Fruit fly (Drosophila melanogaster) whole organism, embryonic: ENCODE measurements around the gene CG3726.

Experiments
- Abd-B ChIP-seq: fragments of 200-800 bp; sonication (Bioruptor generic); optimal IDR thresholded peaks from 2 replicates; lab custom pipeline; 2018; ENCODE audit warnings: missing biosample characterization, mild to moderate bottlenecking, missing genetic modification characterization, moderate library complexity
- CG11723 ChIP-seq: fragments of 200-800 bp; sonication (Bioruptor generic); optimal IDR thresholded peaks from 2 replicates; lab custom pipeline; 2017; ENCODE audit warnings: missing biosample characterization, mild to moderate bottlenecking, missing genetic modification characterization
- CG12155 ChIP-seq: fragments of 200-800 bp; sonication (Bioruptor generic); optimal IDR thresholded peaks from 3 replicates; lab custom pipeline; 2016; ENCODE audit warnings: missing biosample characterization, missing genetic modification characterization
- CG12769 ChIP-seq: fragments of 200-800 bp; sonication (Bioruptor generic); optimal IDR thresholded peaks from 2 replicates; lab custom pipeline; 2019; ENCODE audit warnings: missing biosample characterization, mild to moderate bottlenecking, missing genetic modification characterization, moderate library complexity
- CG12942 ChIP-seq: fragments of 200-800 bp; sonication (Bioruptor generic); optimal IDR thresholded peaks from 3 replicates; lab custom pipeline; 2016; ENCODE audit warnings: missing biosample characterization, missing genetic modification characterization
- CG13775 ChIP-seq: fragments of 200-800 bp; sonication (Bioruptor generic); optimal IDR thresholded peaks from 3 replicates; lab custom pipeline; 2017; ENCODE audit warnings: missing biosample characterization, mild to moderate bottlenecking, missing genetic modification characterization
- CG14050 ChIP-seq: fragments of 200-800 bp; sonication (Bioruptor generic); IDR thresholded peaks from 3 replicates; pipeline ENCODE4 v1.3.6; 2022; ENCODE audit warnings: missing biosample characterization, missing genetic modification characterization
- CG15269 ChIP-seq: fragments of 200-800 bp; sonication (Bioruptor generic); optimal IDR thresholded peaks from 2 replicates; lab custom pipeline; 2018; ENCODE audit warnings: missing biosample characterization, mild to moderate bottlenecking, missing genetic modification characterization, moderate library complexity
- CG15601 ChIP-seq: fragments of 200-800 bp; sonication (Bioruptor generic); optimal IDR thresholded peaks from 3 replicates; lab custom pipeline; 2019; ENCODE audit warnings: missing biosample characterization, mild to moderate bottlenecking, missing genetic modification characterization, moderate library complexity
- CG16863 ChIP-seq: fragments of 200-800 bp; sonication (Bioruptor generic); optimal IDR thresholded peaks from 3 replicates; lab custom pipeline; 2016; ENCODE audit warnings: missing biosample characterization, missing genetic modification characterization
- CG1792 ChIP-seq: fragments of 200-800 bp; sonication (Bioruptor generic); optimal IDR thresholded peaks from 2 replicates; lab custom pipeline; 2016; ENCODE audit warnings: missing biosample characterization, missing genetic modification characterization
- CG18764 ChIP-seq: fragments of 200-800 bp; sonication (Bioruptor generic); optimal IDR thresholded peaks from 3 replicates; lab custom pipeline; 2016; ENCODE audit warnings: missing biosample characterization, missing genetic modification characterization
- CG30403 ChIP-seq: fragments of 200-800 bp; sonication (Bioruptor generic); optimal IDR thresholded peaks from 3 replicates; lab custom pipeline; 2016; ENCODE audit warnings: missing biosample characterization, missing genetic modification characterization
- CG30431 ChIP-seq: fragments of 200-800 bp; sonication (Bioruptor generic); optimal IDR thresholded peaks from 2 replicates; lab custom pipeline; 2017; ENCODE audit warnings: missing biosample characterization, missing genetic modification characterization
- CG3838 ChIP-seq: fragments of 200-800 bp; sonication (Bioruptor generic); optimal IDR thresholded peaks from 3 replicates; lab custom pipeline; 2016; ENCODE audit warnings: missing biosample characterization, missing genetic modification characterization
- CG4617 ChIP-seq: fragments of 200-800 bp; sonication (Bioruptor generic); optimal IDR thresholded peaks from 3 replicates; lab custom pipeline; 2016; ENCODE audit warnings: missing biosample characterization, missing genetic modification characterization, borderline replicate concordance
- CG6175 ChIP-seq: fragments of 200-800 bp; sonication (Bioruptor generic); IDR thresholded peaks from 3 replicates; pipeline ENCODE4 v1.3.6; 2022; ENCODE audit warnings: missing biosample characterization, missing genetic modification characterization
- CG6272 ChIP-seq: fragments of 200-800 bp; sonication (Bioruptor generic); IDR thresholded peaks from 2 replicates; pipeline ENCODE4 v1.3.6; 2022; ENCODE audit warnings: missing biosample characterization, missing genetic modification characterization
- CHES-1-like ChIP-seq: fragments of 200-800 bp; sonication (Bioruptor generic); optimal IDR thresholded peaks from 2 replicates; lab custom pipeline; 2016; ENCODE audit warnings: missing biosample characterization, missing genetic modification characterization
- CTCF ChIP-seq: fragments of 200-800 bp; sonication (Bioruptor generic); optimal IDR thresholded peaks from 2 replicates; lab custom pipeline; 2017; ENCODE audit warnings: missing biosample characterization, mild to moderate bottlenecking, missing genetic modification characterization, moderate library complexity
- Fer1 ChIP-seq: fragments of 200-800 bp; sonication (Bioruptor generic); optimal IDR thresholded peaks from 2 replicates; lab custom pipeline; 2017; ENCODE audit warnings: missing biosample characterization, mild to moderate bottlenecking, missing genetic modification characterization
- HHEX ChIP-seq: fragments of 200-800 bp; sonication (Bioruptor generic); optimal IDR thresholded peaks from 3 replicates; lab custom pipeline; 2017; ENCODE audit warnings: missing biosample characterization, mild to moderate bottlenecking, missing genetic modification characterization, missing genetic modification reagents
- Hand ChIP-seq: fragments of 200-800 bp; sonication (Bioruptor generic); optimal IDR thresholded peaks from 2 replicates; lab custom pipeline; 2017; ENCODE audit warnings: mild to moderate bottlenecking, missing biosample characterization, missing genetic modification reagents, missing genetic modification characterization
- Hey ChIP-seq: fragments of 200-800 bp; sonication (Bioruptor generic); optimal IDR thresholded peaks from 3 replicates; lab custom pipeline; 2018; ENCODE audit warnings: missing biosample characterization, mild to moderate bottlenecking, missing genetic modification characterization
- Hsf ChIP-seq: fragments of 200-800 bp; sonication (Bioruptor generic); optimal IDR thresholded peaks from 3 replicates; lab custom pipeline; 2016; ENCODE audit warnings: missing biosample characterization, missing genetic modification characterization
- Nf-YB ChIP-seq: fragments of 200-800 bp; sonication (Bioruptor generic); optimal IDR thresholded peaks from 3 replicates; lab custom pipeline; 2019; ENCODE audit warnings: missing biosample characterization, mild to moderate bottlenecking, missing genetic modification characterization, moderate library complexity
- Oaz ChIP-seq: fragments of 200-800 bp; sonication (Bioruptor generic); IDR thresholded peaks from 2 replicates; pipeline ENCODE4 v1.3.6; 2022; ENCODE audit warnings: missing biosample characterization, missing genetic modification characterization
- Oli ChIP-seq: fragments of 200-800 bp; sonication (Bioruptor generic); optimal IDR thresholded peaks from 2 replicates; lab custom pipeline; 2018; ENCODE audit warnings: missing biosample characterization, mild to moderate bottlenecking, missing genetic modification characterization, moderate library complexity
- Optix ChIP-seq: fragments of 200-800 bp; sonication (Bioruptor generic); IDR thresholded peaks from 3 replicates; pipeline ENCODE4 v1.3.6; 2022; ENCODE audit warnings: missing biosample characterization, missing genetic modification characterization
- Rfx ChIP-seq: fragments of 200-800 bp; sonication (Bioruptor generic); IDR thresholded peaks from 2 replicates; pipeline ENCODE4 v1.3.6; 2022; ENCODE audit warnings: missing biosample characterization, missing genetic modification characterization
- Tbp ChIP-seq: fragments of >200 bp; optimal IDR thresholded peaks from 2 replicates; lab custom pipeline; 2018; ENCODE audit warnings: missing biosample characterization, missing genetic modification characterization
- Usf ChIP-seq: fragments of 200-800 bp; sonication (Bioruptor generic); optimal IDR thresholded peaks from 2 replicates; lab custom pipeline; 2017; ENCODE audit warnings: missing genotype, missing biosample characterization, missing genetic modification characterization
- al ChIP-seq: fragments of 200-800 bp; sonication (Bioruptor generic); IDR thresholded peaks from 2 replicates; pipeline ENCODE4 v1.3.6; 2022; ENCODE audit warnings: missing biosample characterization, missing genetic modification characterization
- aop ChIP-seq: fragments of 200-800 bp; sonication (Bioruptor generic); IDR thresholded peaks from 2 replicates; pipeline ENCODE4 v1.3.6; 2022; ENCODE audit warnings: missing biosample characterization, missing genetic modification characterization
- ara ChIP-seq: fragments of 200-800 bp; sonication (Bioruptor generic); IDR thresholded peaks from 2 replicates; pipeline ENCODE4 v1.3.6; 2022; ENCODE audit warnings: missing biosample characterization, missing genetic modification characterization
- bowl ChIP-seq: fragments of 200-800 bp; sonication (Bioruptor generic); IDR thresholded peaks from 2 replicates; pipeline ENCODE4 v1.3.6; 2022; ENCODE audit warnings: missing biosample characterization, missing genetic modification characterization
- crc ChIP-seq: fragments of 200-800 bp; sonication (Bioruptor generic); optimal IDR thresholded peaks from 2 replicates; lab custom pipeline; 2016; ENCODE audit warnings: missing biosample characterization, missing genetic modification characterization
- fd102C ChIP-seq: fragments of 200-800 bp; sonication (Bioruptor generic); optimal IDR thresholded peaks from 2 replicates; lab custom pipeline; 2018; ENCODE audit warnings: missing biosample characterization, mild to moderate bottlenecking, missing genetic modification characterization, moderate library complexity
- fu2 ChIP-seq: fragments of 200-800 bp; sonication (Bioruptor generic); optimal IDR thresholded peaks from 2 replicates; lab custom pipeline; 2016; ENCODE audit warnings: missing biosample characterization, missing genetic modification characterization
- insv ChIP-seq, 2 experiments: fragments of 200-800 bp; sonication (Bioruptor generic); optimal IDR thresholded peaks; 3 replicates each; lab custom pipeline; 2016 to 2018; ENCODE audit warnings: missing biosample characterization in 2 of 2, missing genetic modification characterization in 2 of 2
- jigr1 ChIP-seq: fragments of 200-800 bp; sonication (Bioruptor generic); IDR thresholded peaks from 3 replicates; pipeline ENCODE4 v1.3.6; 2022; ENCODE audit warnings: missing biosample characterization, missing genetic modification characterization
- lilli ChIP-seq: fragments of 200-800 bp; sonication (Bioruptor generic); optimal IDR thresholded peaks from 3 replicates; lab custom pipeline; 2016; ENCODE audit warnings: missing biosample characterization, missing genetic modification characterization
- lov ChIP-seq, 2 experiments: fragments of 200-800 bp in 1 of 2; fragments of >200 bp in 1 of 2; sonication (Bioruptor generic) in 1 of 2; IDR thresholded peaks in 1 of 2; optimal IDR thresholded peaks in 1 of 2; 2 replicates in 1 of 2; 3 replicates in 1 of 2; pipeline versions ENCODE4 v1.3.6 to Lab custom; 2017 to 2022; ENCODE audit warnings: missing biosample characterization in 1 of 2, missing genetic modification characterization in 1 of 2
- mam ChIP-seq: fragments of 200-800 bp; sonication (Bioruptor generic); optimal IDR thresholded peaks from 3 replicates; lab custom pipeline; 2016; ENCODE audit warnings: missing biosample characterization, missing genetic modification characterization
- seq ChIP-seq: fragments of 200-800 bp; sonication (Bioruptor generic); IDR thresholded peaks from 2 replicates; pipeline ENCODE4 v1.3.6; 2022; ENCODE audit warnings: missing biosample characterization, missing genetic modification characterization
- slbo ChIP-seq: fragments of 200-800 bp; sonication (Bioruptor generic); IDR thresholded peaks from 2 replicates; pipeline ENCODE4 v1.3.6; 2022; ENCODE audit warnings: missing biosample characterization, missing genetic modification characterization
- so ChIP-seq: fragments of 200-800 bp; sonication (Bioruptor generic); IDR thresholded peaks from 3 replicates; pipeline ENCODE4 v1.3.6; 2022; ENCODE audit warnings: missing biosample characterization, missing genetic modification characterization
- sob ChIP-seq: fragments of 200-800 bp; sonication (Bioruptor generic); IDR thresholded peaks from 2 replicates; pipeline ENCODE4 v1.3.6; 2022; ENCODE audit warnings: missing biosample characterization, missing genetic modification characterization
- stc ChIP-seq: fragments of 200-800 bp; sonication (Bioruptor generic); IDR thresholded peaks from 2 replicates; pipeline ENCODE4 v1.3.6; 2022; ENCODE audit warnings: missing biosample characterization, missing genetic modification characterization
- wor ChIP-seq: fragments of 200-800 bp; sonication (Bioruptor generic); IDR thresholded peaks from 2 replicates; pipeline ENCODE4 v1.3.6; 2022; ENCODE audit warnings: missing biosample characterization, missing genetic modification characterization
- zen2 ChIP-seq: fragments of 200-800 bp; sonication (Bioruptor generic); IDR thresholded peaks from 3 replicates; pipeline ENCODE4 v1.3.6; 2022; ENCODE audit warnings: missing biosample characterization, missing genetic modification characterization; ENCODE audit not compliant: partially characterized antibody

Gene CG3726

DNA sequence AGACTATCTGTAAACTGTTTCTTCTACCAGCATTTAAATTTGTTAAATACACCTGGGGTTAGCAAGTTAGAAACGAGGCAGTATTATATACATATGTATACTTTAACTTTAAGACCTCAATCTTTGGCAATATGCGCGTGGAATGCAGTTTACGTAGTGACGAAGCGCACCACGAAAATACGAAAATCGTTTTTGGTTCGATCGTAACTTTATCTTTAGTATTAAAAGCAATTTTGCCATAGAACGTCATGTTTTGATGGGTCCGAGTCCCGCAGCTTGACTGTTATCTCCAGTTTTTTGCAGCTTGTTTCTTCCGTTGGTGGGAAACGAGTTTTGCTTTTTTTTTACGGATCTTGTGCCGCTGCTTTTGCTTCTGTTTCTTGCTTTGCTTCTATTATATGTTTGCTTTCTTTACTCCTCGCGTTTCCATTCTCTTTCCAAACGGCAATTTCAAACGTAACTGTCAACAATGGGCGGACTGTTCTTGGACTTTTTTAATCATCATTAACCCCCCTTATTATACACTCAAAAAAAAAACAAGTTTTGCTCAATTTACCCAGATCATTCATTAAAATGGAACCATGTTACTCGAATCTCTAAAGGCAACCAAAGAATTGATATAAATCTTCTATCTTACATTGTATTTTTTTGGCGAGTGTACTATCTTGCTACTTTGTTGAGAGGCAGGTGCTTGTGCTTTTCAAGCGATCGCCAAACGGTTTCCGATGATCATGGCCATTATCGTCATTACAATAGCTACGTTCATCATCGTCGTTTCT is 25.0 kb upstream of the CG3726 start (continued):
- TF ChIP-seq CG30431 (GFP tag; lab: Kevin White, UChicago) (no peak), lilli (GFP tag; lab: Kevin White, UChicago) (peak; percentile 66), CHES-1-like (peak; percentile 31), Hand (GFP tag; lab: Kevin White, UChicago) (peak; percentile 51), al (peak; percentile 54; the same call in 1 of the 2 replicates), jigr1 (GFP tag; lab: Robert Waterston, UW) (no peak), wor (GFP tag; lab: Robert Waterston, UW) (no peak), insv (GFP tag; optimal IDR thresholded peaks at IDR 0.05; lab: Kevin White, UChicago) (no peak), Oli (tag; lab: Kevin White, UChicago) (no peak), Abd-B (GFP tag; lab: Kevin White, UChicago) (no peak), CG6175 (no peak), CG1792 (peak; percentile 14), stc (GFP tag; lab: Robert Waterston, UW) (no peak), Hsf (peak; percentile 32), slbo (peak; percentile 82), Hey (tag; lab: Kevin White, UChicago) (no peak), Tbp (no peak), so (no peak), Oaz (GFP tag; lab: Robert Waterston, UW) (no peak), CTCF (no peak), seq (GFP tag; lab: Robert Waterston, UW) (0 out of 2 replicates have a peak, but pooled peaks have one; percentile 19), CG15601 (tag; lab: Kevin White, UChicago) (no peak), CG18764 (GFP tag; lab: Kevin White, UChicago) (no peak), CG15269 (tag; lab: Kevin White, UChicago) (peak; percentile 7), CG4617 (GFP tag; lab: Kevin White, UChicago) (no peak), CG16863 (no peak), Rfx (GFP tag; lab: Robert Waterston, UW) (peak; percentile 60), CG11723 (GFP tag; lab: Kevin White, UChicago) (no peak), Optix (no peak), lov (optimal IDR thresholded peaks at IDR 0.05; lab: Kevin White, UChicago) (no peak), lov (GFP tag; IDR thresholded peaks at IDR 0.05; lab: Robert Waterston, UW) (no peak), crc (GFP tag; lab: Kevin White, UChicago) (no peak), CG30403 (GFP tag; lab: Kevin White, UChicago) (peak; percentile 59), fd102C (no peak), bowl (GFP tag; lab: Robert Waterston, UW) (no peak), mam (GFP tag; lab: Kevin White, UChicago) (peak; percentile 57), Fer1 (no peak), CG6272 (GFP tag; lab: Robert Waterston, UW) (no peak), CG13775 (GFP tag; lab: Kevin White, UChicago) (peak; percentile 24), fu2 (GFP tag; lab: Kevin White, UChicago) (peak; percentile 40), aop (GFP tag; lab: Robert Waterston, UW) (no peak), Nf-YB (GFP tag; lab: Kevin White, UChicago) (no peak), ara (peak; percentile 49), CG3838 (GFP tag; lab: Kevin White, UChicago) (no peak), Usf (GFP tag; lab: Kevin White, UChicago) (peak; percentile 13), zen2 (GFP tag; lab: Robert Waterston, UW) (no peak), CG12942 (GFP tag; lab: Kevin White, UChicago) (peak; percentile 5), sob (peak; percentile 43), HHEX (GFP tag; lab: Kevin White, UChicago) (no peak), CG12769 (tag; lab: Kevin White, UChicago) (peak; percentile 54), CG14050 (GFP tag; lab: Robert Waterston, UW) (no peak), CG12155 (GFP tag; lab: Kevin White, UChicago) (peak; percentile 50)
